Fruit fly (Drosophila melanogaster) whole organism, embryonic: Measurements from ENCODE around the gene bmm.

Experiments
- Ada2b ChIP-seq: fragments of 200-800 bp; sonication (Bioruptor generic); IDR thresholded peaks from 2 replicates; pipeline ENCODE4 v1.3.6; 2022; ENCODE audit warnings: missing biosample characterization, missing genetic modification characterization
- CG10321 ChIP-seq: fragments of 200-800 bp; sonication (Bioruptor generic); IDR thresholded peaks from 2 replicates; pipeline ENCODE4 v1.3.6; 2022; ENCODE audit warnings: missing biosample characterization, missing genetic modification characterization
- CG10366 ChIP-seq: fragments of 200-800 bp; sonication (Bioruptor generic); IDR thresholded peaks from 2 replicates; pipeline ENCODE4 v1.3.6; 2022; ENCODE audit warnings: missing biosample characterization, missing genetic modification characterization
- CG10462 ChIP-seq: fragments of 200-800 bp; sonication (Bioruptor generic); optimal IDR thresholded peaks from 2 replicates; lab custom pipeline; 2016; ENCODE audit warnings: missing biosample characterization, missing genetic modification characterization
- CG10543 ChIP-seq: fragments of 200-800 bp; sonication (Bioruptor generic); optimal IDR thresholded peaks from 3 replicates; lab custom pipeline; 2017; ENCODE audit warnings: missing biosample characterization, mild to moderate bottlenecking, missing genetic modification characterization, moderate library complexity
- CG12104 ChIP-seq: fragments of 200-800 bp; sonication (Bioruptor generic); optimal IDR thresholded peaks from 3 replicates; lab custom pipeline; 2016; ENCODE audit warnings: missing biosample characterization, missing genetic modification characterization
- CG12219 ChIP-seq: fragments of 200-800 bp; sonication (Bioruptor generic); optimal IDR thresholded peaks from 3 replicates; lab custom pipeline; 2018; ENCODE audit warnings: missing biosample characterization, mild to moderate bottlenecking, missing genetic modification characterization
- CG17361 ChIP-seq: fragments of 200-800 bp; sonication (Bioruptor generic); IDR thresholded peaks from 3 replicates; pipeline ENCODE4 v1.3.6; 2022; ENCODE audit warnings: missing biosample characterization, missing genetic modification characterization
- CG2202 ChIP-seq: fragments of 200-800 bp; sonication (Bioruptor generic); optimal IDR thresholded peaks from 2 replicates; lab custom pipeline; 2018; ENCODE audit warnings: missing biosample characterization, mild to moderate bottlenecking, missing genetic modification characterization
- CG33213 ChIP-seq: fragments of 200-800 bp; sonication (Bioruptor generic); optimal IDR thresholded peaks from 3 replicates; lab custom pipeline; 2016; ENCODE audit warnings: missing biosample characterization, missing genetic modification characterization
- CG34224 ChIP-seq: fragments of 200-800 bp; sonication (Bioruptor generic); IDR thresholded peaks from 3 replicates; pipeline ENCODE4 v1.3.6; 2022; ENCODE audit warnings: missing biosample characterization, missing genetic modification characterization; ENCODE audit not compliant: partially characterized antibody
- CG3847 ChIP-seq: fragments of 200-800 bp; sonication (Bioruptor generic); IDR thresholded peaks from 2 replicates; pipeline ENCODE4 v1.3.6; 2022; ENCODE audit warnings: missing biosample characterization, missing genetic modification characterization
- CG4360 ChIP-seq: fragments of 200-800 bp; sonication (Bioruptor generic); IDR thresholded peaks from 2 replicates; pipeline ENCODE4 v1.3.6; 2022; ENCODE audit warnings: missing biosample characterization, missing genetic modification characterization
- CG6683 ChIP-seq: fragments of 200-800 bp; sonication (Bioruptor generic); optimal IDR thresholded peaks from 2 replicates; lab custom pipeline; 2017; ENCODE audit warnings: missing biosample characterization, mild to moderate bottlenecking, missing genetic modification characterization, missing genetic modification reagents
- CG6791 ChIP-seq: fragments of 200-800 bp; sonication (Bioruptor generic); IDR thresholded peaks from 3 replicates; pipeline ENCODE4 v1.3.6; 2022; ENCODE audit warnings: missing biosample characterization, missing genetic modification characterization; ENCODE audit not compliant: partially characterized antibody
- CG7963 ChIP-seq: fragments of 200-800 bp; sonication (Bioruptor generic); IDR thresholded peaks from 3 replicates; pipeline ENCODE4 v1.3.6; 2022; ENCODE audit warnings: missing biosample characterization, missing genetic modification characterization; ENCODE audit not compliant: partially characterized antibody
- CG8089 ChIP-seq: fragments of 200-800 bp; sonication (Bioruptor generic); optimal IDR thresholded peaks from 3 replicates; lab custom pipeline; 2016; ENCODE audit warnings: missing biosample characterization, missing genetic modification characterization
- Deaf1 ChIP-seq: fragments of 200-800 bp; optimal IDR thresholded peaks from 3 replicates; lab custom pipeline; 2019; ENCODE audit warnings: missing biosample characterization, mild to moderate bottlenecking, missing genetic modification characterization, moderate library complexity
- Dip2 ChIP-seq: fragments of 200-800 bp; sonication (Bioruptor generic); IDR thresholded peaks from 2 replicates; pipeline ENCODE4 v1.3.6; 2022; ENCODE audit warnings: missing biosample characterization, missing genetic modification characterization
- Doc2 ChIP-seq: fragments of 200-800 bp; sonication (Bioruptor generic); IDR thresholded peaks from 2 replicates; pipeline ENCODE4 v1.3.6; 2022; ENCODE audit warnings: missing biosample characterization, missing genetic modification characterization
- Gug ChIP-seq: fragments of 200-800 bp; sonication (Bioruptor generic); IDR thresholded peaks from 4 replicates; pipeline ENCODE4 v1.3.6; 2022; ENCODE audit warnings: missing biosample characterization, missing genetic modification characterization
- H2.0 ChIP-seq: fragments of 200-800 bp; sonication (Bioruptor generic); IDR thresholded peaks from 2 replicates; pipeline ENCODE4 v1.3.6; 2022; ENCODE audit warnings: missing biosample characterization, missing genetic modification characterization
- HLH3B ChIP-seq: fragments of 200-800 bp; sonication (Bioruptor generic); IDR thresholded peaks from 2 replicates; pipeline ENCODE4 v1.3.6; 2022; ENCODE audit warnings: missing biosample characterization, missing genetic modification characterization
- Hsf ChIP-seq: fragments of 200-800 bp; sonication (Bioruptor generic); optimal IDR thresholded peaks from 3 replicates; lab custom pipeline; 2016; ENCODE audit warnings: missing biosample characterization, missing genetic modification characterization
- Lpt ChIP-seq: fragments of >200 bp; optimal IDR thresholded peaks from 2 replicates; lab custom pipeline; 2018; ENCODE audit warnings: missing biosample characterization, missing genetic modification characterization
- Ravus ChIP-seq: fragments of 200-800 bp; sonication (Bioruptor generic); IDR thresholded peaks from 2 replicates; pipeline ENCODE4 v1.3.6; 2022; ENCODE audit warnings: missing biosample characterization, missing genetic modification characterization
- Rx ChIP-seq: fragments of 200-800 bp; sonication (Bioruptor generic); IDR thresholded peaks from 2 replicates; pipeline ENCODE4 v1.3.6; 2022; ENCODE audit warnings: missing biosample characterization, missing genetic modification characterization
- Sin3A ChIP-seq: fragments of >200 bp; optimal IDR thresholded peaks from 2 replicates; lab custom pipeline; 2018
- Taf1 ChIP-seq: fragments of 200-800 bp; sonication (Bioruptor generic); IDR thresholded peaks from 2 replicates; pipeline ENCODE4 v1.3.6; 2022; ENCODE audit warnings: missing biosample characterization, missing genetic modification characterization
- YL-1 ChIP-seq: fragments of 200-800 bp; sonication (Bioruptor generic); optimal IDR thresholded peaks from 3 replicates; lab custom pipeline; 2017; ENCODE audit warnings: missing biosample characterization, mild to moderate bottlenecking, missing genetic modification characterization
- chinmo ChIP-seq: fragments of 200-800 bp; sonication (Bioruptor generic); IDR thresholded peaks from 4 replicates; pipeline ENCODE4 v1.3.6; 2022; ENCODE audit warnings: missing biosample characterization, missing genetic modification characterization; ENCODE audit not compliant: partially characterized antibody
- crol ChIP-seq: fragments of 200-800 bp; sonication (Bioruptor generic); IDR thresholded peaks from 2 replicates; pipeline ENCODE4 v1.3.6; 2022; ENCODE audit warnings: missing biosample characterization, missing genetic modification characterization
- disco-r ChIP-seq: fragments of 200-800 bp; sonication (Bioruptor generic); optimal IDR thresholded peaks from 2 replicates; lab custom pipeline; 2016; ENCODE audit warnings: missing biosample characterization, missing genetic modification characterization
- dpn ChIP-seq, 2 experiments: fragments of 200-800 bp; sonication (Bioruptor generic); optimal IDR thresholded peaks; 3 replicates each; lab custom pipeline; 2016; ENCODE audit warnings: missing biosample characterization in 2 of 2, missing genetic modification characterization in 2 of 2
- ewg ChIP-seq: fragments of 200-800 bp; sonication (Bioruptor generic); optimal IDR thresholded peaks from 3 replicates; lab custom pipeline; 2017; ENCODE audit warnings: mild to moderate bottlenecking, missing biosample characterization, missing genetic modification reagents, missing genetic modification characterization
- fru ChIP-seq: fragments of >200 bp; optimal IDR thresholded peaks from 2 replicates; lab custom pipeline; 2017
- h ChIP-seq: fragments of >200 bp; optimal IDR thresholded peaks from 2 replicates; lab custom pipeline; 2017
- kni ChIP-seq: fragments of 200-800 bp; sonication (Bioruptor generic); optimal IDR thresholded peaks from 3 replicates; lab custom pipeline; 2017; ENCODE audit warnings: mild to moderate bottlenecking, missing biosample characterization, missing genetic modification reagents, missing genetic modification characterization
- luna ChIP-seq: fragments of 200-800 bp; sonication (Bioruptor generic); optimal IDR thresholded peaks from 2 replicates; lab custom pipeline; 2016; ENCODE audit warnings: missing biosample characterization, missing genetic modification characterization
- maf-S ChIP-seq: fragments of 200-800 bp; sonication (Bioruptor generic); optimal IDR thresholded peaks from 2 replicates; lab custom pipeline; 2016; ENCODE audit warnings: missing biosample characterization, missing genetic modification characterization
- pfk ChIP-seq: fragments of 200-800 bp; sonication (Bioruptor generic); optimal IDR thresholded peaks from 2 replicates; lab custom pipeline; 2018; ENCODE audit warnings: missing biosample characterization, mild to moderate bottlenecking, missing genetic modification characterization, moderate library complexity
- pho ChIP-seq: fragments of 200-800 bp; sonication (Bioruptor generic); optimal IDR thresholded peaks from 2 replicates; lab custom pipeline; 2016; ENCODE audit warnings: missing biosample characterization, missing genetic modification characterization
- repo ChIP-seq: fragments of 200-800 bp; sonication (Bioruptor generic); optimal IDR thresholded peaks from 2 replicates; lab custom pipeline; 2016; ENCODE audit warnings: missing biosample characterization, missing genetic modification characterization
- row ChIP-seq: fragments of 200-800 bp; sonication (Bioruptor generic); IDR thresholded peaks from 3 replicates; pipeline ENCODE4 v1.3.6; 2022; ENCODE audit warnings: missing biosample characterization, missing genetic modification characterization
- sens-2 ChIP-seq: fragments of 200-800 bp; sonication (Bioruptor generic); IDR thresholded peaks from 2 replicates; pipeline ENCODE4 v1.3.6; 2022; ENCODE audit warnings: missing biosample characterization, missing genetic modification characterization
- slbo ChIP-seq: fragments of 200-800 bp; sonication (Bioruptor generic); IDR thresholded peaks from 2 replicates; pipeline ENCODE4 v1.3.6; 2022; ENCODE audit warnings: missing biosample characterization, missing genetic modification characterization
- sr ChIP-seq: fragments of 200-800 bp; sonication (Bioruptor generic); IDR thresholded peaks from 3 replicates; pipeline ENCODE4 v1.3.6; 2022; ENCODE audit warnings: missing biosample characterization, missing genetic modification characterization
- tll ChIP-seq, 2 experiments: fragments of 200-800 bp in 1 of 2; fragments of >200 bp in 1 of 2; sonication (Bioruptor generic) in 1 of 2; optimal IDR thresholded peaks; 2 replicates each; lab custom pipeline; 2017 to 2019; ENCODE audit warnings: missing biosample characterization in 2 of 2, missing genetic modification characterization in 2 of 2, mild to moderate bottlenecking in 1 of 2, moderate library complexity in 1 of 2
- vnd ChIP-seq: fragments of 200-800 bp; sonication (Bioruptor generic); IDR thresholded peaks from 3 replicates; pipeline ENCODE4 v1.3.6; 2022; ENCODE audit warnings: missing biosample characterization, missing genetic modification characterization; ENCODE audit not compliant: partially characterized antibody
- vvl ChIP-seq: fragments of 200-800 bp; sonication (Bioruptor generic); IDR thresholded peaks from 2 replicates; pipeline ENCODE4 v1.3.6; 2022; ENCODE audit warnings: missing biosample characterization, missing genetic modification characterization

The bmm gene

dm6 chr3L:14785492-14785916, 708 bp downstream of the bmm start (continued):
- TF ChIP-seq Ada2b (peak; percentile 31; the same call in 1 of the 2 replicates), Gug (GFP tag; lab: Robert Waterston, UW) (peak; percentile 31; the same call in 2 of the 4 replicates), maf-S (GFP tag; lab: Kevin White, UChicago) (peak; percentile 34), vnd (GFP tag; lab: Robert Waterston, UW) (no peak), Sin3A (lab: Kevin White, UChicago) (no peak), Dip2 (GFP tag; lab: Robert Waterston, UW) (no peak), pfk (no peak), disco-r (no peak)

- TF ChIP-seq CG6683 (GFP tag; lab: Kevin White, UChicago) (peak; percentile 93), chinmo (GFP tag; lab: Robert Waterston, UW) (no peak), CG10366 (peak; percentile 84), CG34224 (no peak), tll (GFP tag; optimal IDR thresholded peaks at IDR 0.05; lab: Kevin White, UChicago) (peak in 1 of 2 experiments; percentile 46), crol (GFP tag; lab: Robert Waterston, UW) (peak; percentile 30; the same call in 1 of the 2 replicates), vvl (GFP tag; lab: Robert Waterston, UW) (no peak; the same call in none of the 2 replicates), dpn (GFP tag; optimal IDR thresholded peaks at IDR 0.05; lab: Kevin White, UChicago) (peak; percentile 95 to 96), CG8089 (GFP tag; lab: Kevin White, UChicago) (peak; percentile 91), Hsf (peak; percentile 96), slbo (GFP tag; lab: Robert Waterston, UW) (peak; percentile 92), H2.0 (GFP tag; lab: Robert Waterston, UW) (peak; percentile 83; the same call in 1 of the 2 replicates), Lpt (GFP tag; lab: Kevin White, UChicago) (no peak), Ravus (GFP tag; lab: Robert Waterston, UW) (peak; percentile 81), sens-2 (GFP tag; lab: Robert Waterston, UW) (peak; percentile 71; the same call in 1 of the 2 replicates), kni (GFP tag; lab: Kevin White, UChicago) (peak; percentile 92), YL-1 (GFP tag; lab: Kevin White, UChicago) (peak; percentile 95), CG33213 (GFP tag; lab: Kevin White, UChicago) (peak; percentile 90), row (GFP tag; lab: Robert Waterston, UW) (peak; percentile 95), h (lab: Kevin White, UChicago) (no peak), HLH3B (peak; percentile 88), CG4360 (peak; percentile 35; the same call in 1 of the 2 replicates), CG2202 (tag; lab: Kevin White, UChicago) (peak; percentile 96), ewg (GFP tag; lab: Kevin White, UChicago) (peak; percentile 89), repo (GFP tag; lab: Kevin White, UChicago) (peak; percentile 90), Deaf1 (peak; percentile 83), Taf1 (GFP tag; lab: Robert Waterston, UW) (peak; percentile 82), fru (no peak), CG10462 (GFP tag; lab: Kevin White, UChicago) (peak; percentile 96), CG10321 (GFP tag; lab: Robert Waterston, UW) (peak; percentile 66), pho (GFP tag; lab: Kevin White, UChicago) (peak; percentile 94), CG7963 (GFP tag; lab: Robert Waterston, UW) (no peak), CG6791 (GFP tag; lab: Robert Waterston, UW) (no peak), Doc2 (GFP tag; lab: Robert Waterston, UW) (peak; percentile 61; the same call in 1 of the 2 replicates), CG17361 (GFP tag; lab: Robert Waterston, UW) (peak; percentile 99), luna (GFP tag; lab: Kevin White, UChicago) (peak; percentile 77), CG12219 (GFP tag; lab: Kevin White, UChicago) (peak; percentile 97), Ada2b (peak; percentile 86), CG3847 (GFP tag; lab: Robert Waterston, UW) (peak; percentile 92), CG10543 (peak; percentile 98), sr (GFP tag; lab: Robert Waterston, UW) (peak; percentile 25; the same call in 1 of the 3 replicates), Rx (GFP tag; lab: Robert Waterston, UW) (peak; percentile 83; the same call in 1 of the 2 replicates), CG12104 (GFP tag; lab: Kevin White, UChicago) (peak; percentile 96)
These were observed 1.2 kb downstream of the bmm start for dm6 chr3L:14784949-14785408.
